Fruit fly (Drosophila melanogaster) whole organism, embryonic: ENCODE measurements around the gene CG42399.

Experiments used
- Bgb ChIP-seq: fragments of 200-800 bp; sonication (Bioruptor generic); IDR thresholded peaks from 2 replicates; pipeline ENCODE4 v1.3.6; 2022; ENCODE audit warnings: missing biosample characterization, missing genetic modification characterization; ENCODE audit not compliant: partially characterized antibody
- BtbVII ChIP-seq: fragments of 200-800 bp; sonication (Bioruptor generic); optimal IDR thresholded peaks from 3 replicates; lab custom pipeline; 2017; ENCODE audit warnings: missing biosample characterization, mild to moderate bottlenecking, missing genetic modification characterization
- CG17359 ChIP-seq: fragments of 200-800 bp; sonication (Bioruptor generic); optimal IDR thresholded peaks from 3 replicates; lab custom pipeline; 2018; ENCODE audit warnings: missing biosample characterization, mild to moderate bottlenecking, missing genetic modification characterization, moderate library complexity
- CG30020 ChIP-seq: fragments of 200-800 bp; optimal IDR thresholded peaks from 2 replicates; lab custom pipeline; 2019; ENCODE audit warnings: missing biosample characterization, mild to moderate bottlenecking, missing genetic modification characterization, moderate library complexity
- CG8478 ChIP-seq: fragments of >200 bp; optimal IDR thresholded peaks from 2 replicates; lab custom pipeline; 2018
- cad ChIP-seq: fragments of >200 bp; optimal IDR thresholded peaks from 2 replicates; lab custom pipeline; 2017; ENCODE audit warnings: missing biosample characterization, missing genetic modification characterization
- ranshi ChIP-seq: fragments of 200-800 bp; sonication (Bioruptor generic); IDR thresholded peaks from 2 replicates; pipeline ENCODE4 v1.3.6; 2022; ENCODE audit warnings: missing biosample characterization, missing genetic modification characterization
- so ChIP-seq: fragments of 200-800 bp; sonication (Bioruptor generic); IDR thresholded peaks from 3 replicates; pipeline ENCODE4 v1.3.6; 2022; ENCODE audit warnings: missing biosample characterization, missing genetic modification characterization
- tll ChIP-seq, 2 experiments: fragments of 200-800 bp in 1 of 2; fragments of >200 bp in 1 of 2; sonication (Bioruptor generic) in 1 of 2; optimal IDR thresholded peaks; 2 replicates each; lab custom pipeline; 2017 to 2019; ENCODE audit warnings: missing biosample characterization in 2 of 2, missing genetic modification characterization in 2 of 2, mild to moderate bottlenecking in 1 of 2, moderate library complexity in 1 of 2
- trem ChIP-seq: fragments of 200-800 bp; optimal IDR thresholded peaks from 3 replicates; lab custom pipeline; 2019; ENCODE audit warnings: missing biosample characterization, mild to moderate bottlenecking, missing genetic modification characterization, moderate library complexity
- ttk ChIP-seq: fragments of 200-800 bp; sonication (Bioruptor generic); IDR thresholded peaks from 2 replicates; pipeline ENCODE4 v2.1.2; 2022; ENCODE audit warnings: missing biosample characterization, missing genetic modification characterization
- zfh1 ChIP-seq: fragments of 200-800 bp; sonication (Bioruptor generic); IDR thresholded peaks from 3 replicates; pipeline ENCODE4 v1.3.6; 2022; ENCODE audit warnings: missing biosample characterization, missing genetic modification characterization

DNA sequence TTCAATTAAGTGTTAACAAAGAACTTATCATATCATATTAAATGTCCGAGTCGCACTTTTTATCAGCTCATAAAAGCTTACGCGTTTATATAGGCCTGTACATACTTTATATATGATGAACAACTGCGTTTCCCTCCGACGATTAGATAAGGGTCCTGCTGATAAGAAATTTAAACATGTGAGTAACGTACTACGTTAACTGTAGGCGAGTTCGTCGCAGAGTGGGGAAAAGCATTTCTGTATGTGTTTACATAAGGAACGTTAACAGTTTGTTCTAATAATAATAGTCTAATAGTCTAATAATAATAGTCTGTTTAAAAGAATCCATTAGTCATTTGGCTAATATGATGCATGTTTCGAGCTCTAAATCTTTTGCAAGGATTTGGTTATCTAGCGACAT, 17.3 kb upstream of the CG42399 start:
- no peak for TF ChIP-seq Bgb
- no peak for TF ChIP-seq so (GFP tag; lab: Robert Waterston, UW)
- TF ChIP-seq trem (tag; lab: Kevin White, UChicago): no peak
- no peak for TF ChIP-seq tll (GFP tag; optimal IDR thresholded peaks at IDR 0.05; lab: Kevin White, UChicago)
- no peak for TF ChIP-seq zfh1 (GFP tag; lab: Robert Waterston, UW)
- no peak for TF ChIP-seq ttk (GFP tag; lab: Robert Waterston, UW)
- no peak for TF ChIP-seq CG17359 (tag; lab: Kevin White, UChicago)
- TF ChIP-seq CG8478: no peak
- TF ChIP-seq BtbVII (GFP tag; lab: Kevin White, UChicago): no peak
- TF ChIP-seq ranshi (GFP tag; lab: Robert Waterston, UW): no peak
- TF ChIP-seq CG30020 (tag; lab: Kevin White, UChicago): no peak
- TF ChIP-seq cad: no peak
